Fruit fly (Drosophila melanogaster) whole organism, pupa: ENCODE measurements around the gene cact.
A peak's percentile ranks its signal among the peaks of the same experiment; 100 is the strongest.

ENCODE experiments used
- CG10348 ChIP-seq: fragments of 200-800 bp; sonication (Bioruptor generic); IDR thresholded peaks from 2 replicates; pipeline ENCODE4 v1.3.6; 2022; ENCODE audit warnings: missing biosample characterization, missing genetic modification characterization
- CG12605 ChIP-seq: fragments of 200-800 bp; sonication (Bioruptor generic); IDR thresholded peaks from 2 replicates; pipeline ENCODE4 v1.3.6; 2022; ENCODE audit warnings: missing biosample characterization, missing genetic modification characterization
- CG13204 ChIP-seq: fragments of 200-800 bp; sonication (Bioruptor generic); optimal IDR thresholded peaks from 2 replicates; lab custom pipeline; 2018; ENCODE audit warnings: missing biosample characterization, mild to moderate bottlenecking, missing genetic modification characterization, moderate library complexity
- CG14655 ChIP-seq: fragments of 200-800 bp; sonication (Bioruptor generic); optimal IDR thresholded peaks from 3 replicates; lab custom pipeline; 2017; ENCODE audit warnings: mild to moderate bottlenecking, missing biosample characterization, missing genetic modification reagents, missing genetic modification characterization
- CG15710 ChIP-seq: fragments of 200-800 bp; sonication (Bioruptor generic); optimal IDR thresholded peaks from 2 replicates; lab custom pipeline; 2018; ENCODE audit warnings: missing biosample characterization, mild to moderate bottlenecking, missing genetic modification characterization, moderate library complexity
- CG17806 ChIP-seq: fragments of 200-800 bp; sonication (Bioruptor generic); optimal IDR thresholded peaks from 2 replicates; lab custom pipeline; 2018; ENCODE audit warnings: missing biosample characterization, mild to moderate bottlenecking, missing genetic modification characterization, moderate library complexity
- CG32121 ChIP-seq: fragments of 200-800 bp; sonication (Bioruptor generic); IDR thresholded peaks from 2 replicates; pipeline ENCODE4 v1.3.6; 2022; ENCODE audit warnings: missing biosample characterization, missing genetic modification characterization
- CG34367 ChIP-seq: fragments of 200-800 bp; sonication (Bioruptor generic); optimal IDR thresholded peaks from 2 replicates; lab custom pipeline; 2018; ENCODE audit warnings: missing biosample characterization, mild to moderate bottlenecking, missing genetic modification characterization
- CG4496 ChIP-seq: fragments of 200-800 bp; sonication (Bioruptor generic); IDR thresholded peaks from 3 replicates; pipeline ENCODE4 v1.3.6; 2022; ENCODE audit warnings: missing biosample characterization, missing genetic modification characterization
- CG8159 ChIP-seq: fragments of 200-800 bp; sonication (Bioruptor generic); optimal IDR thresholded peaks from 3 replicates; lab custom pipeline; 2018; ENCODE audit warnings: missing biosample characterization, mild to moderate bottlenecking, missing genetic modification characterization, moderate library complexity
- CG8301 ChIP-seq: fragments of 200-800 bp; sonication (Bioruptor generic); optimal IDR thresholded peaks from 2 replicates; lab custom pipeline; 2018; ENCODE audit warnings: missing biosample characterization, mild to moderate bottlenecking, missing genetic modification characterization
- CG9948 ChIP-seq: fragments of 200-800 bp; sonication (Bioruptor generic); optimal IDR thresholded peaks from 2 replicates; lab custom pipeline; 2018; ENCODE audit warnings: missing biosample characterization, mild to moderate bottlenecking, missing genetic modification characterization, moderate library complexity
- D1 ChIP-seq: fragments of 200-800 bp; sonication (Bioruptor generic); optimal IDR thresholded peaks from 2 replicates; lab custom pipeline; 2018; ENCODE audit warnings: missing biosample characterization, mild to moderate bottlenecking, missing genetic modification characterization, moderate library complexity
- EcR ChIP-seq: fragments of 200-800 bp; sonication (Bioruptor generic); optimal IDR thresholded peaks from 3 replicates; lab custom pipeline; 2019; ENCODE audit warnings: missing biosample characterization, missing genetic modification characterization, mild to moderate bottlenecking, moderate library complexity, missing genetic modification reagents
- Ets98B ChIP-seq: fragments of 200-800 bp; sonication (Bioruptor generic); IDR thresholded peaks from 2 replicates; pipeline ENCODE4 v1.3.6; 2022; ENCODE audit warnings: missing biosample characterization, missing genetic modification characterization
- Pif1A ChIP-seq: fragments of 200-800 bp; sonication (Bioruptor generic); optimal IDR thresholded peaks from 3 replicates; lab custom pipeline; 2016; ENCODE audit warnings: missing biosample characterization, missing genetic modification characterization
- Pif1B ChIP-seq: fragments of 200-800 bp; sonication (Bioruptor generic); optimal IDR thresholded peaks from 3 replicates; lab custom pipeline; 2016; ENCODE audit warnings: missing biosample characterization, missing genetic modification characterization
- Snoo ChIP-seq: fragments of 200-800 bp; sonication (Bioruptor generic); optimal IDR thresholded peaks from 3 replicates; lab custom pipeline; 2017; ENCODE audit warnings: missing biosample characterization, mild to moderate bottlenecking, missing genetic modification characterization, inconsistent platforms
- fd96Ca ChIP-seq: fragments of 200-800 bp; sonication (Bioruptor generic); IDR thresholded peaks from 3 replicates; pipeline ENCODE4 v1.3.6; 2022; ENCODE audit warnings: missing biosample characterization, missing genetic modification characterization
- gl ChIP-seq: fragments of 200-800 bp; sonication (Bioruptor generic); optimal IDR thresholded peaks from 2 replicates; lab custom pipeline; 2018; ENCODE audit warnings: missing biosample characterization, mild to moderate bottlenecking, missing genetic modification characterization
- rn ChIP-seq: fragments of 200-800 bp; sonication (Bioruptor generic); IDR thresholded peaks from 2 replicates; pipeline ENCODE4 v1.3.6; 2022; ENCODE audit warnings: missing biosample characterization, missing genetic modification characterization

Gene cact

dm6 chr2L:16281419-16282076 is 44.5 kb downstream of the cact start:
- TF ChIP-seq CG13204 (GFP tag; lab: Kevin White, UChicago) (no peak), rn (GFP tag; lab: Robert Waterston, UW) (no peak), EcR (GFP tag; lab: Kevin White, UChicago) (no peak), CG8159 (tag; lab: Kevin White, UChicago) (peak; percentile 54), gl (tag; lab: Kevin White, UChicago) (no peak), CG4496 (peak; percentile 60; the same call in 2 of the 3 replicates), CG17806 (tag; lab: Kevin White, UChicago) (peak; percentile 50), CG34367 (tag; lab: Kevin White, UChicago) (peak; percentile 28), Pif1A (GFP tag; lab: Kevin White, UChicago) (no peak), D1 (no peak), CG15710 (tag; lab: Kevin White, UChicago) (peak; percentile 12), CG10348 (GFP tag; lab: Robert Waterston, UW) (no peak), CG12605 (no peak), CG8301 (tag; lab: Kevin White, UChicago) (peak; percentile 74), CG32121 (GFP tag; lab: Robert Waterston, UW) (no peak), fd96Ca (GFP tag; lab: Robert Waterston, UW) (no peak), CG14655 (GFP tag; lab: Kevin White, UChicago) (peak; percentile 81), Snoo (no peak), Pif1B (GFP tag; lab: Kevin White, UChicago) (peak; percentile 4), CG9948 (tag; lab: Kevin White, UChicago) (peak; percentile 61), Ets98B (peak; percentile 22; the same call in 1 of the 2 replicates)

DNA sequence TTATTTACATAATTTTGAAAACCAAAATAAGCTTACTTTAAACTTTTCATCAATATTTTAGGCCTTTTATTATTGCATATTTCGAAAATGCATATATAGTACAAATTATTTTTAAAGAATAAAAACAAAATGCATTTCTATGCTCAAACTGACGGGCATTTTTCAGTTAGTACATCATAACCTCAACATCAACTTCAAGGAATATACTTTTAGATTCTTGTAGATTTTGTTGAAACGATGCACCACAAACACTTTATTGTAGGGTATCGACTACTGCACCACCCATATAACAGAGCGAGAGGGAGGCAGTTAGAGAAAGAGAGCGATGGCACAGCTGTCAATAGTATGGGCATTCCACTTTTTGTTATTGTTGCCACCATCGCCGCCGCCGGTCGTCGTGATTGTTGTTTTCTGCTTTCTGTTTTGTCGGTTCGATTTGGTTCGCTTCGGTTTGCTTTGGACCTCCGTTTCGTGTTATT is 46.2 kb downstream of the cact start:
- TF ChIP-seq CG8301 (tag; lab: Kevin White, UChicago) (peak; percentile 94), rn (GFP tag; lab: Robert Waterston, UW) (peak; percentile 62), EcR (GFP tag; lab: Kevin White, UChicago) (no peak), Pif1A (GFP tag; lab: Kevin White, UChicago) (peak; percentile 88), CG17806 (tag; lab: Kevin White, UChicago) (peak; percentile 89), D1 (peak; percentile 92), Snoo (peak; percentile 67), CG14655 (GFP tag; lab: Kevin White, UChicago) (peak; percentile 95), Pif1B (GFP tag; lab: Kevin White, UChicago) (peak; percentile 80), CG34367 (tag; lab: Kevin White, UChicago) (peak; percentile 85), CG8159 (tag; lab: Kevin White, UChicago) (peak; percentile 86), Ets98B (peak; percentile 73), CG13204 (GFP tag; lab: Kevin White, UChicago) (peak; percentile 41), CG4496 (peak; percentile 88), CG32121 (GFP tag; lab: Robert Waterston, UW) (peak; percentile 86), CG9948 (tag; lab: Kevin White, UChicago) (peak; percentile 92), CG10348 (GFP tag; lab: Robert Waterston, UW) (peak; percentile 70; the same call in 1 of the 2 replicates), gl (tag; lab: Kevin White, UChicago) (peak; percentile 57), fd96Ca (GFP tag; lab: Robert Waterston, UW) (peak; percentile 40; the same call in 1 of the 3 replicates), CG15710 (tag; lab: Kevin White, UChicago) (peak; percentile 86), CG12605 (peak; percentile 67)
- TF ChIP-seq, all 21 proteins: peak for 20

DNA sequence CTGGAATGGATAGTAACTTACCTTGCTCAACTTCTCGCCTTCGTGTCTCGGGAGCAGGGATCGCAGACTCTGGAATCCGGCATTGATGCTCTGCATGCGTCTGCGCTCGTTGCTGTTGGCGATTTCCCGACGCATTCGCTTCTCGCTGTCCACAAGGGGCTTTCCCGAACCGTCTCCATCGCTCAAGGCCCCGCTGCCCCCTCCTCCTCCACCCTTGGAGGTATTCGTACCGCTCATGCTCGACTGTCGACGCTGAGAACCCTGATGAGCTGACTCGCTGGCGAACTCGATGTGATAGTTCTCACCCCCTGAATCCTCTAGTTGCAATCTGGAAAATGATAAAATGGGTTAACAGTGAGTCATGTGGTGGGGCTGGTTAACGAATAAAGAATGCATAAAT is 47.2 kb downstream of the cact start:
- no peak for TF ChIP-seq Pif1A (GFP tag; lab: Kevin White, UChicago)
- TF ChIP-seq CG4496, result 0 out of 3 replicates have a peak, but pooled peaks have one; percentile 39
- peak; percentile 80 for TF ChIP-seq CG13204 (GFP tag; lab: Kevin White, UChicago)

- TF ChIP-seq Pif1A (GFP tag; lab: Kevin White, UChicago), result no peak
- no peak for TF ChIP-seq Pif1B (GFP tag; lab: Kevin White, UChicago)
- TF ChIP-seq rn (GFP tag; lab: Robert Waterston, UW), result no peak
- TF ChIP-seq gl (tag; lab: Kevin White, UChicago), result no peak
- no peak for TF ChIP-seq CG12605
- TF ChIP-seq CG8301 (tag; lab: Kevin White, UChicago), result no peak
- no peak for TF ChIP-seq CG4496
- TF ChIP-seq D1, result no peak
- no peak for TF ChIP-seq fd96Ca (GFP tag; lab: Robert Waterston, UW)
- no peak for TF ChIP-seq CG34367 (tag; lab: Kevin White, UChicago)
Observed at dm6 chr2L:16277922-16278321, 48.1 kb downstream of the cact start.

- no peak for TF ChIP-seq CG34367 (tag; lab: Kevin White, UChicago)
- TF ChIP-seq CG4496, result 0 out of 3 replicates have a peak, but pooled peaks have one; percentile 35
- TF ChIP-seq D1, result no peak
- no peak for TF ChIP-seq CG12605
- TF ChIP-seq CG13204 (GFP tag; lab: Kevin White, UChicago), result no peak
- TF ChIP-seq, all 21 proteins: peak for 1
Observed at dm6 chr2L:16276820-16277219, 49.2 kb downstream of the cact start.

dm6 chr2L:16275809-16276178 is 50.2 kb downstream of the cact start:
- TF ChIP-seq D1 (no peak), CG8159 (tag; lab: Kevin White, UChicago) (peak; percentile 67), fd96Ca (GFP tag; lab: Robert Waterston, UW) (peak; percentile 65; the same call in 2 of the 3 replicates), CG17806 (tag; lab: Kevin White, UChicago) (peak; percentile 51), CG10348 (GFP tag; lab: Robert Waterston, UW) (no peak; the same call in 1 of the 2 replicates), CG34367 (tag; lab: Kevin White, UChicago) (peak; percentile 7), CG32121 (GFP tag; lab: Robert Waterston, UW) (peak; percentile 79; the same call in 1 of the 2 replicates), CG12605 (no peak), CG9948 (tag; lab: Kevin White, UChicago) (peak; percentile 49), CG15710 (tag; lab: Kevin White, UChicago) (peak; percentile 32), Pif1B (GFP tag; lab: Kevin White, UChicago) (peak; percentile 34), gl (tag; lab: Kevin White, UChicago) (no peak), rn (GFP tag; lab: Robert Waterston, UW) (0 out of 2 replicates have a peak, but pooled peaks have one; percentile 40), Ets98B (peak; percentile 66), EcR (GFP tag; lab: Kevin White, UChicago) (peak; percentile 89), CG4496 (peak; percentile 82), Snoo (peak; percentile 15), CG8301 (tag; lab: Kevin White, UChicago) (peak; percentile 71), Pif1A (GFP tag; lab: Kevin White, UChicago) (peak; percentile 68), CG13204 (GFP tag; lab: Kevin White, UChicago) (no peak), CG14655 (GFP tag; lab: Kevin White, UChicago) (peak; percentile 71)
